Fruit fly (Drosophila melanogaster): ENCODE measurements around the gene Arfrp1.
A peak's percentile ranks its signal among the peaks of the same experiment; 100 is the strongest.

The Arfrp1 gene

DNA sequence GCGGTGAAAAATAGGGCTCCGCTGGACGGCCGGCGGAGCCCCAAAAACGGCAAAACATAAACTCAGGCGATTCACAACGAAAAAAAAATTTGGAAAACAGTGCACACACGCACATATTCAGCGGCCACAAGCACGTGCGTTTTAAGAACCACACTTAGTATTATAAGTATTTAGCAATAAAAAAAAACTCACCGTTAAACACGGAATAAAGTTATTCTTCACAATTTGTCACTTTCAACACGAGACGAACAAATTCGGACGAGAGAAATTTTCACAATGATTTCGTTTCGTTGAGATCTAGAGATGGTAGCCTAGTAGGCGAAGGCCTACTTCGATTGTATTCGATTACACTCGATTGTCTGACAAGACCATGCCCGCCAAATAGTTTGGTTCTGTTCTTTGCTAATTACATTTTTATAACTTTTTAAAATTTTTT is 49.5 kb downstream of the Arfrp1 start, which contains the start of gene His3.3B (continued):
- no peak for TF ChIP-seq hkb (optimal IDR thresholded peaks at IDR 0.05)
- no peak; the same call in 1 of the 2 replicates for TF ChIP-seq hkb (GFP tag; IDR thresholded peaks at IDR 0.05)
- TF ChIP-seq Mrtf (GFP tag; IDR thresholded peaks at IDR 0.05), result no peak
- TF ChIP-seq CG15479 (GFP tag; optimal IDR thresholded peaks at IDR 0.05), result no peak
- TF ChIP-seq wdn (GFP tag; IDR thresholded peaks at IDR 0.05), result no peak
- no peak for TF ChIP-seq al (GFP tag; IDR thresholded peaks at IDR 0.05)
- no peak for TF ChIP-seq CG7745 (tag; optimal IDR thresholded peaks at IDR 0.05)
- no peak for TF ChIP-seq oc (tag; optimal IDR thresholded peaks at IDR 0.05)
- no peak for TF ChIP-seq pros (GFP tag; optimal IDR thresholded peaks at IDR 0.05)
- TF ChIP-seq dati (GFP tag; IDR thresholded peaks at IDR 0.05), result no peak
- no peak for TF ChIP-seq Nf-YB (GFP tag; optimal IDR thresholded peaks at IDR 0.05)
- TF ChIP-seq CG8359 (GFP tag; optimal IDR thresholded peaks at IDR 0.05; ENCODE audit: borderline replicate concordance), result no peak
- peak; percentile 20 for TF ChIP-seq CG30020 (tag; optimal IDR thresholded peaks at IDR 0.05)
- no peak for TF ChIP-seq gce (GFP tag; IDR thresholded peaks at IDR 0.05)
- peak; percentile 38 for TF ChIP-seq CG18599 (GFP tag; optimal IDR thresholded peaks at IDR 0.05)
- peak; percentile 32 for TF ChIP-seq sd (tag; optimal IDR thresholded peaks at IDR 0.05)
- no peak for TF ChIP-seq Hr3 (GFP tag; optimal IDR thresholded peaks at IDR 0.05)
- TF ChIP-seq CG8281 (tag; optimal IDR thresholded peaks at IDR 0.05), result no peak
- peak; percentile 2 for TF ChIP-seq tap (tag; optimal IDR thresholded peaks at IDR 0.05)
- no peak for TF ChIP-seq CG14441 (GFP tag; IDR thresholded peaks at IDR 0.05)
- TF ChIP-seq sc (optimal IDR thresholded peaks at IDR 0.05), result no peak
- TF ChIP-seq sc (GFP tag; optimal IDR thresholded peaks at IDR 0.05), result no peak
- TF ChIP-seq CG4617 (GFP tag; optimal IDR thresholded peaks at IDR 0.05; ENCODE audit: borderline replicate concordance), result no peak
- peak; percentile 85 for TF ChIP-seq Med (GFP tag)
- peak; percentile 28 for TF ChIP-seq run (tag; optimal IDR thresholded peaks at IDR 0.05)
- TF ChIP-seq Usf (GFP tag; optimal IDR thresholded peaks at IDR 0.05), result no peak
- no peak for TF ChIP-seq CG2120 (GFP tag; optimal IDR thresholded peaks at IDR 0.05)
- no peak for TF ChIP-seq ERR (GFP tag; optimal IDR thresholded peaks at IDR 0.05)
- peak; percentile 48 for TF ChIP-seq unc-4 (GFP tag; IDR thresholded peaks at IDR 0.05; ENCODE audit: partially characterized antibody)
- TF ChIP-seq MBD-R2 (GFP tag; IDR thresholded peaks at IDR 0.05), result no peak
- TF ChIP-seq Stat92E (GFP tag; optimal IDR thresholded peaks at IDR 0.05), result peak in 1 of 3 experiments; percentile 59
- TF ChIP-seq mirr (GFP tag; optimal IDR thresholded peaks at IDR 0.05), result peak; percentile 21
- peak; percentile 44 for TF ChIP-seq CG9797 (GFP tag; optimal IDR thresholded peaks at IDR 0.05)
- TF ChIP-seq Fer2 (tag; optimal IDR thresholded peaks at IDR 0.05), result no peak
- TF ChIP-seq C15 (GFP tag; IDR thresholded peaks at IDR 0.05), result no peak
- TF ChIP-seq CG34376 (GFP tag; optimal IDR thresholded peaks at IDR 0.05), result peak; percentile 54
- TF ChIP-seq Eip74EF (GFP tag; optimal IDR thresholded peaks at IDR 0.05), result peak in 1 of 2 experiments; percentile 37
- TF ChIP-seq CG10147 (GFP tag; optimal IDR thresholded peaks at IDR 0.05), result no peak
- peak; percentile 64 for TF ChIP-seq CG15514 (GFP tag; optimal IDR thresholded peaks at IDR 0.05)
- no peak for TF ChIP-seq maf-S (GFP tag; optimal IDR thresholded peaks at IDR 0.05)
- TF ChIP-seq Opbp (GFP tag; IDR thresholded peaks at IDR 0.05; ENCODE audit: partially characterized antibody), result peak; percentile 38; the same call in 2 of the 3 replicates
- TF ChIP-seq CG12659 (GFP tag; optimal IDR thresholded peaks at IDR 0.05), result peak; percentile 78
- TF ChIP-seq toy (GFP tag; IDR thresholded peaks at IDR 0.05), result no peak
- TF ChIP-seq nerfin-1 (tag; optimal IDR thresholded peaks at IDR 0.05), result no peak
- no peak for TF ChIP-seq CG14050 (GFP tag; IDR thresholded peaks at IDR 0.05)
- TF ChIP-seq Sox102F (GFP tag; optimal IDR thresholded peaks at IDR 0.05), result no peak
- TF ChIP-seq CG14860 (GFP tag; IDR thresholded peaks at IDR 0.05; ENCODE audit: partially characterized antibody), result no peak
- peak; percentile 60 for TF ChIP-seq BEAF-32 (GFP tag; optimal IDR thresholded peaks at IDR 0.05)
- TF ChIP-seq CG17328 (GFP tag; IDR thresholded peaks at IDR 0.05), result no peak
- TF ChIP-seq Spps (tag; optimal IDR thresholded peaks at IDR 0.05), result no peak

Measured in whole organism, embryonic.